Worm (Caenorhabditis elegans) whole organism, L2 larva: ENCODE data around the gene M106.7.

ENCODE experiments used
- ZK546.5 ChIP-seq: sonication (generic microtip); optimal IDR thresholded peaks from 2 replicates; lab custom pipeline; 2017; ENCODE audit warnings: missing biosample characterization, missing genetic modification characterization
- elt-1 ChIP-seq: fragments of 150-350 bp; optimal IDR thresholded peaks from 2 replicates; lab custom pipeline; 2014; ENCODE audit warnings: missing biosample characterization, missing genetic modification characterization
- lin-11 ChIP-seq: fragments of 150-350 bp; sonication (generic microtip); optimal IDR thresholded peaks from 2 replicates; lab custom pipeline; 2014; ENCODE audit warnings: missing biosample characterization, missing genetic modification characterization, inconsistent platforms, mixed read lengths
- nhr-129 ChIP-seq: fragments of 150-350 bp; optimal IDR thresholded peaks from 2 replicates; lab custom pipeline; 2014; ENCODE audit warnings: missing biosample characterization, missing genetic modification characterization
- nhr-25 ChIP-seq: fragments of 150-350 bp; sonication (generic microtip); optimal IDR thresholded peaks from 3 replicates; lab custom pipeline; 2014; ENCODE audit warnings: missing biosample characterization, missing genetic modification characterization
- skn-1 ChIP-seq: sonication (generic microtip); optimal IDR thresholded peaks from 2 replicates; lab custom pipeline; 2017; ENCODE audit warnings: missing biosample characterization, missing genetic modification characterization
- zag-1 ChIP-seq: fragments of 150-350 bp; optimal IDR thresholded peaks from 2 replicates; lab custom pipeline; 2014; ENCODE audit warnings: missing biosample characterization, missing genetic modification characterization

DNA sequence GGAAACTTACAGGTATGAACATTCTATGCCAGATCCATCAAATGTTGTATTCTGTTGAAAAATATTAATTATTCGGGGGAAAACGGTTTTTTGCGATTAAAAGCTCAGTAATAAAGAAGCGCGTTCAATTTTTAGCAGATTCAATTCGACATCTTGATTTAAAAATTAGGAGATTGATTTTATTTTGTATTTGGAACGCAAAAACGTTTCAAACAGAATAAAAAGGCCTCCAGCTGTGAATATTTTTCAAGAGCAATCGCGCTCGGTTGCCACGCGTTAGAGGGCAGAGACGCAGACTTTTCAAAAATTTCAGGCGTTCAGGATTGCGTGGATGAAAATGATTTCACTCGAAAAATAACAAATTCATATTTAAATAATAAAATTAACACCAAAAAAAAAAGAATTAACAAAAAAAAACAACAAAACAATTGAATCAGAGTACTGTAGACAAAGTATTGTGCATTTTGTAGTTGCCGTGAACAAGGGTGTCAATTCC is 37.0 kb downstream of the M106.7 start, which contains the start of gene R06F6.8:
- TF ChIP-seq nhr-129 (tag; lab: Kevin White, UChicago), result no peak
- TF ChIP-seq nhr-25 (tag; lab: Kevin White, UChicago), result no peak
- no peak for TF ChIP-seq lin-11 (tag; lab: Kevin White, UChicago)
- TF ChIP-seq skn-1 (tag; lab: Kevin White, UChicago), result no peak
- no peak for TF ChIP-seq ZK546.5 (tag; lab: Kevin White, UChicago)
- no peak for TF ChIP-seq zag-1 (tag; lab: Kevin White, UChicago)
- TF ChIP-seq elt-1 (tag; lab: Kevin White, UChicago), result no peak
